Worm (Caenorhabditis elegans) whole organism, early embryonic: Measurements from ENCODE around the gene K09H11.6.

Experiments
- B0310.2 ChIP-seq: sonication (generic microtip); optimal IDR thresholded peaks from 2 replicates; lab custom pipeline; 2016; ENCODE audit warnings: mild to moderate bottlenecking, missing genetic modification characterization, missing compliant biosample characterization
- aly-1 ChIP-seq: sonication (generic microtip); optimal IDR thresholded peaks from 2 replicates; lab custom pipeline; 2016; ENCODE audit warnings: missing genetic modification characterization, missing compliant biosample characterization
- ama-1 ChIP-seq: fragments of 150-350 bp; optimal IDR thresholded peaks from 2 replicates; lab custom pipeline; 2014
- hmbx-1 ChIP-seq: sonication (generic microtip); optimal IDR thresholded peaks from 2 replicates; lab custom pipeline; 2016; ENCODE audit warnings: mild to moderate bottlenecking, missing genetic modification characterization, missing compliant biosample characterization
- hnd-1 ChIP-seq: sonication (generic microtip); optimal IDR thresholded peaks from 2 replicates; lab custom pipeline; 2016; ENCODE audit warnings: missing genetic modification characterization, missing compliant biosample characterization
- pes-1 ChIP-seq: fragments of 200-800 bp; sonication (Bioruptor generic); IDR thresholded peaks from 2 replicates; pipeline ENCODE4 v1.3.6; 2022; ENCODE audit warnings: missing genetic modification reagents, missing genetic modification characterization, missing compliant biosample characterization
- tbx-37 ChIP-seq: fragments of 200-800 bp; sonication (Bioruptor generic); conservative IDR thresholded peaks from 2 replicates; pipeline ENCODE4 v1.3.6; 2022; ENCODE audit warnings: missing genetic modification reagents, missing genetic modification characterization, missing compliant biosample characterization

ce11 chrV:5708331-5708730 lies 27.6 kb downstream of the K09H11.6 start:
- TF ChIP-seq ama-1 (lab: Kevin White, UChicago) (no peak), B0310.2 (tag; lab: Kevin White, UChicago) (no peak), pes-1 (GFP tag; lab: Robert Waterston, UW) (no peak), hnd-1 (tag; lab: Kevin White, UChicago) (no peak), hmbx-1 (no peak), tbx-37 (GFP tag; lab: Robert Waterston, UW) (no peak), aly-1 (no peak)
